Fruit fly (Drosophila melanogaster): ENCODE data around the gene ND-B22.

Gene ND-B22

dm6 chr2L:13366109-13366747, 4.7 kb downstream of the ND-B22 start, which contains the start of the genes Nnp-1 and Grx3 (continued):
- TF ChIP-seq ara (GFP tag; IDR thresholded peaks at IDR 0.05) (no peak), E2f2 (GFP tag; IDR thresholded peaks at IDR 0.05) (0 out of 2 replicates have a peak, but pooled peaks have one; percentile 16), CG9437 (GFP tag; optimal IDR thresholded peaks at IDR 0.05) (peak; percentile 60), CG8924 (tag; optimal IDR thresholded peaks at IDR 0.05) (no peak), lmd (GFP tag; IDR thresholded peaks at IDR 0.05) (peak; percentile 32; the same call in 1 of the 2 replicates), fd96Cb (tag; optimal IDR thresholded peaks at IDR 0.05) (peak; percentile 15), Taf1 (GFP tag; IDR thresholded peaks at IDR 0.05) (no peak), Mad (GFP tag; optimal IDR thresholded peaks at IDR 0.05) (peak; percentile 37), CG6254 (GFP tag; optimal IDR thresholded peaks at IDR 0.05) (peak; percentile 5), gce (GFP tag; IDR thresholded peaks at IDR 0.05) (no peak), grn (GFP tag; optimal IDR thresholded peaks at IDR 0.05) (no peak), CG15514 (GFP tag; optimal IDR thresholded peaks at IDR 0.05) (peak; percentile 65), sisA (GFP tag; IDR thresholded peaks at IDR 0.05) (peak; percentile 19; the same call in 1 of the 2 replicates), Gug (GFP tag; IDR thresholded peaks at IDR 0.05) (peak; percentile 36; the same call in 1 of the 4 replicates), Med (GFP tag) (peak; percentile 81), CG1602 (GFP tag; optimal IDR thresholded peaks at IDR 0.05) (peak; percentile 22), bcd (GFP tag; optimal IDR thresholded peaks at IDR 0.05) (peak; percentile 45), klu (GFP tag; IDR thresholded peaks at IDR 0.05) (peak; percentile 14; the same call in 1 of the 2 replicates), Lpt (GFP tag; optimal IDR thresholded peaks at IDR 0.05) (no peak), Chrac-16 (GFP tag; optimal IDR thresholded peaks at IDR 0.05) (peak; percentile 35), D (optimal IDR thresholded peaks at IDR 0.05) (no peak), D (GFP tag; optimal IDR thresholded peaks at IDR 0.05) (peak; percentile 6), CG8281 (tag; optimal IDR thresholded peaks at IDR 0.05) (peak; percentile 31), CG12299 (tag; optimal IDR thresholded peaks at IDR 0.05) (peak; percentile 46), MESR4 (GFP tag; optimal IDR thresholded peaks at IDR 0.05) (peak; percentile 26), CG1024 (GFP tag; IDR thresholded peaks at IDR 0.05) (no peak), zfh1 (GFP tag; IDR thresholded peaks at IDR 0.05) (no peak), HmgD (GFP tag; optimal IDR thresholded peaks at IDR 0.05) (no peak), Abd-B (GFP tag; optimal IDR thresholded peaks at IDR 0.05) (peak; percentile 76), CG4617 (GFP tag; optimal IDR thresholded peaks at IDR 0.05; ENCODE audit: borderline replicate concordance) (peak; percentile 62), CG4328 (GFP tag; optimal IDR thresholded peaks at IDR 0.05) (peak; percentile 34), ERR (GFP tag; optimal IDR thresholded peaks at IDR 0.05) (no peak), CG12659 (GFP tag; optimal IDR thresholded peaks at IDR 0.05) (peak; percentile 79), crp (GFP tag; optimal IDR thresholded peaks at IDR 0.05) (peak; percentile 64 to 91), CG2116 (GFP tag; optimal IDR thresholded peaks at IDR 0.05) (peak; percentile 54), slou (GFP tag; optimal IDR thresholded peaks at IDR 0.05) (peak; percentile 2), CG14441 (GFP tag; IDR thresholded peaks at IDR 0.05) (peak; percentile 13; the same call in 1 of the 2 replicates), CG12104 (GFP tag; optimal IDR thresholded peaks at IDR 0.05) (peak; percentile 60), CG12155 (GFP tag; optimal IDR thresholded peaks at IDR 0.05) (peak; percentile 61), CG5180 (GFP tag; optimal IDR thresholded peaks at IDR 0.05) (peak; percentile 71), CG17568 (GFP tag; optimal IDR thresholded peaks at IDR 0.05) (no peak), CG18764 (GFP tag; optimal IDR thresholded peaks at IDR 0.05) (peak; percentile 43), dysf (GFP tag; IDR thresholded peaks at IDR 0.05) (peak; percentile 46; the same call in 1 of the 3 replicates), pb (GFP tag; optimal IDR thresholded peaks at IDR 0.05) (no peak), Hr3 (GFP tag; optimal IDR thresholded peaks at IDR 0.05) (peak; percentile 70), Fer2 (tag; optimal IDR thresholded peaks at IDR 0.05) (peak; percentile 54), fd3F (GFP tag; optimal IDR thresholded peaks at IDR 0.05) (peak; percentile 51), HLHmδ (GFP tag; optimal IDR thresholded peaks at IDR 0.05) (no peak), Xrp1 (GFP tag; IDR thresholded peaks at IDR 0.05) (peak; percentile 58), CG34422 (GFP tag; IDR thresholded peaks at IDR 0.05) (peak; percentile 65)

All from whole organism, embryonic.